ENCODE assay signal across 3 worm cellular contexts in genomic region chrX:12877930-12878329, ce11.
TF ChIP-seq lines count a peak whose summit lies in the region.

No protein-coding gene starts in this region.

TF ChIP-seq in whole organism, L1 larva, 84 proteins besides CTCF, POLR2A, EP300 and RAD21 (continued from another document and continues in another):
- TF ChIP-seq ztf-4 (tag; optimal IDR thresholded peaks at IDR 0.05; lab: Kevin White, UChicago) = peak; percentile 24
- TF ChIP-seq dsc-1 (tag; optimal IDR thresholded peaks at IDR 0.05; lab: Kevin White, UChicago) = no peak
- TF ChIP-seq tbx-2 (tag; optimal IDR thresholded peaks at IDR 0.05; lab: Kevin White, UChicago) = no peak
- peak; percentile 55 for TF ChIP-seq mef-2 (tag; optimal IDR thresholded peaks at IDR 0.05; lab: Kevin White, UChicago)
- TF ChIP-seq unc-86 (tag; optimal IDR thresholded peaks at IDR 0.05; lab: Kevin White, UChicago) = no peak
- peak; percentile 17 for TF ChIP-seq swsn-7 (tag; optimal IDR thresholded peaks at IDR 0.05; lab: Kevin White, UChicago)
- no peak for TF ChIP-seq nhr-84 (tag; optimal IDR thresholded peaks at IDR 0.05; lab: Kevin White, UChicago)
- peak; percentile 84 for TF ChIP-seq pag-3 (tag; optimal IDR thresholded peaks at IDR 0.05; lab: Kevin White, UChicago; ENCODE audit: borderline replicate concordance, insufficient read depth)
- no peak for TF ChIP-seq aly-2 (tag; optimal IDR thresholded peaks at IDR 0.05; lab: Kevin White, UChicago)
- TF ChIP-seq nhr-85 (tag; lab: Kevin White, UChicago) = peak; percentile 44
- peak; percentile 74 for TF ChIP-seq nhr-20 (tag; optimal IDR thresholded peaks at IDR 0.05; lab: Kevin White, UChicago)
- TF ChIP-seq lin-13 (GFP tag; optimal IDR thresholded peaks at IDR 0.05; lab: Kevin White, UChicago) = peak; percentile 19
- TF ChIP-seq ceh-8 (GFP tag; optimal IDR thresholded peaks at IDR 0.05; lab: Kevin White, UChicago) = no peak
- no peak for TF ChIP-seq ztf-11 (tag; optimal IDR thresholded peaks at IDR 0.05; lab: Kevin White, UChicago)
- TF ChIP-seq hlh-4 (tag; optimal IDR thresholded peaks at IDR 0.05; lab: Kevin White, UChicago) = no peak
- no peak for TF ChIP-seq jun-1 (tag; optimal IDR thresholded peaks at IDR 0.05; lab: Kevin White, UChicago)
- TF ChIP-seq ets-5 (GFP tag; IDR thresholded peaks at IDR 0.05; lab: Robert Waterston, UW) = no peak
- no peak for TF ChIP-seq hlh-17 (GFP tag; optimal IDR thresholded peaks at IDR 0.05; lab: Kevin White, UChicago; ENCODE audit: borderline replicate concordance)
- TF ChIP-seq dpl-1 (GFP tag; optimal IDR thresholded peaks at IDR 0.05; lab: Kevin White, UChicago) = no peak
- peak; percentile 60 for TF ChIP-seq nhr-19 (GFP tag; conservative IDR thresholded peaks at IDR 0.05; lab: Robert Waterston, UW)
- no peak for TF ChIP-seq F16B12.6 (tag; optimal IDR thresholded peaks at IDR 0.05; lab: Kevin White, UChicago)
- no peak for TF ChIP-seq fkh-4 (tag; optimal IDR thresholded peaks at IDR 0.05; lab: Kevin White, UChicago; ENCODE audit: borderline replicate concordance)
- TF ChIP-seq C34B4.2 (tag; optimal IDR thresholded peaks at IDR 0.05; lab: Kevin White, UChicago) = no peak
- peak; percentile 39; the same call in 1 of the 2 replicates for TF ChIP-seq unc-98 (GFP tag; IDR thresholded peaks at IDR 0.05; lab: Robert Waterston, UW)
- no peak for TF ChIP-seq nhr-90 (tag; optimal IDR thresholded peaks at IDR 0.05; lab: Kevin White, UChicago; ENCODE audit: poor library complexity)
- no peak for TF ChIP-seq ama-1 (optimal IDR thresholded peaks at IDR 0.05; lab: Kevin White, UChicago)
- TF ChIP-seq ceh-63 (GFP tag; optimal IDR thresholded peaks at IDR 0.05; lab: Kevin White, UChicago) = no peak
- no peak for TF ChIP-seq ceh-88 (GFP tag; IDR thresholded peaks at IDR 0.05; lab: Robert Waterston, UW)
- no peak for TF ChIP-seq C16A3.4 (tag; optimal IDR thresholded peaks at IDR 0.05; lab: Kevin White, UChicago)
- TF ChIP-seq nhr-71 (tag; optimal IDR thresholded peaks at IDR 0.05; lab: Kevin White, UChicago) = peak; percentile 85
- no peak for TF ChIP-seq nhr-12 (tag; optimal IDR thresholded peaks at IDR 0.05; lab: Kevin White, UChicago)
- no peak for TF ChIP-seq sptf-1 (tag; optimal IDR thresholded peaks at IDR 0.05; lab: Kevin White, UChicago)
- TF ChIP-seq skn-1 (tag; optimal IDR thresholded peaks at IDR 0.05; lab: Kevin White, UChicago) = no peak
- no peak for TF ChIP-seq alr-1 (tag; optimal IDR thresholded peaks at IDR 0.05; lab: Kevin White, UChicago; ENCODE audit: borderline replicate concordance)
- no peak for TF ChIP-seq elt-2 (tag; optimal IDR thresholded peaks at IDR 0.05; lab: Kevin White, UChicago)
- TF ChIP-seq mdl-1 (tag; optimal IDR thresholded peaks at IDR 0.05; lab: Kevin White, UChicago) = peak in 1 of 2 experiments; percentile 63
- no peak for TF ChIP-seq aha-1 (tag; optimal IDR thresholded peaks at IDR 0.05; lab: Kevin White, UChicago)
- no peak for TF ChIP-seq lin-35 (GFP tag; optimal IDR thresholded peaks at IDR 0.05; lab: Kevin White, UChicago)
- TF ChIP-seq C04F5.9 (tag; optimal IDR thresholded peaks at IDR 0.05; lab: Kevin White, UChicago) = no peak
- TF ChIP-seq nhr-47 (tag; optimal IDR thresholded peaks at IDR 0.05; lab: Kevin White, UChicago) = peak; percentile 40
- TF ChIP-seq lsy-2 (tag; optimal IDR thresholded peaks at IDR 0.05; lab: Kevin White, UChicago) = peak; percentile 39 to 49
- no peak for TF ChIP-seq ceh-90 (tag; optimal IDR thresholded peaks at IDR 0.05; lab: Kevin White, UChicago)
- TF ChIP-seq grh-1 (GFP tag; IDR thresholded peaks at IDR 0.05; lab: Robert Waterston, UW) = no peak
- TF ChIP-seq hpl-2 (GFP tag; optimal IDR thresholded peaks at IDR 0.05; lab: Kevin White, UChicago) = no peak
- no peak for TF ChIP-seq lin-15B (tag; optimal IDR thresholded peaks at IDR 0.05; lab: Kevin White, UChicago)

TF ChIP-seq in whole organism, L2 larva, 48 proteins besides CTCF, POLR2A, EP300 and RAD21 (continued from another document):
- no peak for TF ChIP-seq peb-1 (tag; optimal IDR thresholded peaks at IDR 0.05; lab: Kevin White, UChicago)
- TF ChIP-seq ztf-4 (tag; optimal IDR thresholded peaks at IDR 0.05; lab: Kevin White, UChicago) = peak; percentile 39
- no peak for TF ChIP-seq skn-1 (tag; optimal IDR thresholded peaks at IDR 0.05; lab: Kevin White, UChicago)

TF ChIP-seq in whole organism, L4 larva, 104 proteins besides CTCF, POLR2A, EP300 and RAD21 (continued from another document):
- peak; percentile 64 for TF ChIP-seq mxl-3 (GFP tag; optimal IDR thresholded peaks at IDR 0.05; lab: Kevin White, UChicago)
